Worm (Caenorhabditis elegans): ENCODE data around the gene C38C3.6.

ce11 chrV:1495334-1495733 lies 3.9 kb upstream of the C38C3.6 start, which contains the start of gene C38C3.3:
- TF ChIP-seq F13C5.2 (tag; optimal IDR thresholded peaks at IDR 0.05) = no peak
- no peak for TF ChIP-seq pes-1 (GFP tag; IDR thresholded peaks at IDR 0.05)
- TF ChIP-seq ama-1 (optimal IDR thresholded peaks at IDR 0.05) = no peak
- TF ChIP-seq ceh-13 (GFP tag; optimal IDR thresholded peaks at IDR 0.05) = no peak
- no peak for TF ChIP-seq sea-1 (GFP tag; conservative IDR thresholded peaks at IDR 0.05)
- TF ChIP-seq ceh-36 (tag; optimal IDR thresholded peaks at IDR 0.05) = no peak
- no peak for TF ChIP-seq aly-1 (tag; optimal IDR thresholded peaks at IDR 0.05)
- TF ChIP-seq tbx-11 (GFP tag; IDR thresholded peaks at IDR 0.05) = no peak

All from whole organism, early embryonic.